Worm (Caenorhabditis elegans): ENCODE data around the gene glb-25.

glb-25 gene

DNA sequence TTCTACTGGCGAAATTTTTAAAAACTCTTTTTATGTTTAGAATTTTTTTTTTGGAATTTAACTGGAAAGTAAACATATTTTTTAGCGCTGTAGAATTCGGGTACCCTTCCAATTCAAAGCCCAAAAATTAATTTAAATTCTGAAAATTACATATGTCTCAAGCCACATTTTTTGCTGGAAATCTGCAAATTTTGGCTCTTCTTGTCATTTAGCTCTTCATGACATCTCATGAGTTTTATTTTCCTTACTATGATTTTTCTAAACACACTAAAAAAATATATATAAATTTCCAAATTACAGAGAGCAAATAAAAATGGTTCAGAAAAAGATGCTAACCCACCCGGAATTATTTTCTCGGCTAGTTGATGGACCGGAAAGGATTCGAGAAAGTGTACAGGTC is 31.2 kb downstream of the glb-25 start, which contains the start of gene acs-3:
TSS of gene acs-3 (plus strand) at position 301 of the 400 bp plus-strand sequence.
- TF ChIP-seq B0310.2 (tag; optimal IDR thresholded peaks at IDR 0.05) (no peak), ama-1 (optimal IDR thresholded peaks at IDR 0.05) (no peak), hmg-4 (GFP tag; optimal IDR thresholded peaks at IDR 0.05) (no peak), scrt-1 (GFP tag; IDR thresholded peaks at IDR 0.05) (no peak), ets-7 (tag; optimal IDR thresholded peaks at IDR 0.05) (no peak), sea-1 (GFP tag; conservative IDR thresholded peaks at IDR 0.05) (no peak), aly-1 (tag; optimal IDR thresholded peaks at IDR 0.05) (no peak), hmbx-1 (tag; optimal IDR thresholded peaks at IDR 0.05) (no peak)

DNA sequence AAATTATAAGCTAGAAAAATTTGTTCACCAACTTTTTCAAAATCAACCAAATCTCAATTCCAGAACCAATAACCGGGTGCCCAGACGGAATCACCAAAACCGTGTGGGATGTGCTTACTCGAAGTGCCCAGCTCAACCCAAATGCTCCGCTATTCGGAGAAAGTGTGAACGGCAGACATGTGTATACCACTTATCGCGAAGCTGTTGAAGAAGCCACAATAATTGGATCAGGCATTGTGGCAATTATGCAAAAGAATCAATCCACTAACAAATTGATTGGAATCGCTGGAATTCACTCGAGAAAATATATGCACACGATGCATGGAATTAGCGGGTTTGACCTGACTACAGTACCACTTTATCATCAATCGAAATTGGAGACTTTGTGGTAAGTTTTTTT is 31.6 kb downstream of the glb-25 start:
- TF ChIP-seq hnd-1 (tag; optimal IDR thresholded peaks at IDR 0.05), result no peak
- TF ChIP-seq tbx-11 (GFP tag; IDR thresholded peaks at IDR 0.05), result no peak
- no peak for TF ChIP-seq hmbx-1 (tag; optimal IDR thresholded peaks at IDR 0.05)
- no peak for TF ChIP-seq sea-1 (GFP tag; conservative IDR thresholded peaks at IDR 0.05)

DNA sequence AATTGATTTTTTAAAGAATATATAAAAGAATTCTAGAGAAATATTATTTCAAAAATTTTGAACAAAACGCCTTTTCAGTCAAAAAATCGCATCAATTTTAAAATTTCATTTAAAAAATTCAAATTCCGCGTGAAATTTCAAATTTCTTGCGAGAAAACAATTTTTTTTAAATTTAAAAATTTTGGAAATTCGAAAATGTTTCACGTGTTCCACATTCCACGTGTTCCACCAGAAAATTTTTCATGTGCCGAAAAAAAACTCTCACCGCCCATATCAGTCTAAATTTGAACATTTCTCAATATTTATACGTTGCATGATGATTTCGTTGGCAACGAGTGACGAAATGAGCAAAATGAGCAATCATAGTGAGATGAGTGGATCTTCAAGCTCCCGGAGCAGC is 37.0 kb downstream of the glb-25 start, which contains the start of gene fbxa-201:
TSS of gene fbxa-201 (plus strand) at position 301 of the 400 bp plus-strand sequence.
- TF ChIP-seq ceh-13 (GFP tag; optimal IDR thresholded peaks at IDR 0.05), result no peak
- TF ChIP-seq F13C5.2 (tag; optimal IDR thresholded peaks at IDR 0.05), result no peak
- TF ChIP-seq sea-1 (GFP tag; conservative IDR thresholded peaks at IDR 0.05), result no peak
- no peak for TF ChIP-seq scrt-1 (GFP tag; IDR thresholded peaks at IDR 0.05)
- no peak for TF ChIP-seq flt-1 (GFP tag; IDR thresholded peaks at IDR 0.05)
- no peak for TF ChIP-seq pes-1 (GFP tag; IDR thresholded peaks at IDR 0.05)
- TF ChIP-seq hmbx-1 (tag; optimal IDR thresholded peaks at IDR 0.05), result no peak
- TF ChIP-seq hnd-1 (tag; optimal IDR thresholded peaks at IDR 0.05), result no peak
- no peak for TF ChIP-seq ama-1 (optimal IDR thresholded peaks at IDR 0.05)
- TF ChIP-seq tra-4 (tag; optimal IDR thresholded peaks at IDR 0.05), result no peak
- TF ChIP-seq B0310.2 (tag; optimal IDR thresholded peaks at IDR 0.05), result no peak

DNA sequence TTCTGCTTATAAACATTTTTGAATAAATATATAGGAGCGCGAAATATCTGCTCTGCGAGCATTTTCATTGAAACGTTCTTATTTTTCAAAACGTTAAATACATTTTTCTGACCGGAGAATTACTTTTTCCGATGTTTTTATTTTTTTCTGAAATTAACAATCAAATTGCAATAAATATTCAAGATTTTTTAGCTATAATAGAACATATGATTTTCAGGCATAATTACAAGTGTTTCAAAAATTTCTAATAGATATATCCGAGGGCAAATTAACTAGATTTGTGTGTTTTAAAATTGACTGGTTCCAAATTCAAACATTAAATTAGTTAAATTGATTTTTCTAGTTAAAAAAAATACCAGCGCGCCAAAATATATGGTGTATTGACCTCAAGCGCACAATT is 40.9 kb downstream of the glb-25 start, which contains the start of gene T08B1.4:
TSS of gene T08B1.4 (plus strand) at position 301 of the 400 bp plus-strand sequence.
- no peak for TF ChIP-seq tra-4 (tag; optimal IDR thresholded peaks at IDR 0.05)
- TF ChIP-seq flt-1 (GFP tag; IDR thresholded peaks at IDR 0.05), result no peak
- TF ChIP-seq hmg-4 (GFP tag; optimal IDR thresholded peaks at IDR 0.05), result no peak
- no peak for TF ChIP-seq B0310.2 (tag; optimal IDR thresholded peaks at IDR 0.05)
- TF ChIP-seq tbx-11 (GFP tag; IDR thresholded peaks at IDR 0.05), result no peak
- no peak for TF ChIP-seq ets-7 (tag; optimal IDR thresholded peaks at IDR 0.05)
- TF ChIP-seq hmbx-1 (tag; optimal IDR thresholded peaks at IDR 0.05), result no peak
- no peak for TF ChIP-seq ama-1 (optimal IDR thresholded peaks at IDR 0.05)
- TF ChIP-seq sea-1 (GFP tag; conservative IDR thresholded peaks at IDR 0.05), result no peak
- TF ChIP-seq scrt-1 (GFP tag; IDR thresholded peaks at IDR 0.05), result no peak
- no peak for TF ChIP-seq pes-1 (GFP tag; IDR thresholded peaks at IDR 0.05)

DNA sequence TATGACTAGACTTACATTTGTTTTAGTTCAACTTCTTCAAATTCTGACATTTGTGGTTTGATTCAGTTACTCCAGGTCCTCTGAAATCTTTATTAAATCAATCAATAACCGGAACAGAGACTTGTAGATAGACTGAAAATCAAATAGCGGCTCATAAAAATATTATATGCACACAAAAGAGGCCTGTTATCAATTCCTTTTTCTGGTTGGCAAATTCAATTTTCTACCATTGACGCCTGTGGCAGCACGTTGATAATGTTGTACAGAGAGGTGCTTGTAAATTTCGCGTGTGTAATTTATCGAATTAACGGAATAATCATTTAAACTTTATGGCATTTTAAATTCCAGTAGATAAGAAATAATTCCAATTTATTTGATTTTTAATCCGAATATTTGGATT is 48.9 kb downstream of the glb-25 start, which contains the start of gene T08B1.1:
TSS of gene T08B1.1 (minus strand) at position 92 of the 400 bp plus-strand sequence.
- TF ChIP-seq ama-1 (optimal IDR thresholded peaks at IDR 0.05) (no peak), aly-1 (tag; optimal IDR thresholded peaks at IDR 0.05) (no peak), tbx-11 (GFP tag; IDR thresholded peaks at IDR 0.05) (no peak)

DNA sequence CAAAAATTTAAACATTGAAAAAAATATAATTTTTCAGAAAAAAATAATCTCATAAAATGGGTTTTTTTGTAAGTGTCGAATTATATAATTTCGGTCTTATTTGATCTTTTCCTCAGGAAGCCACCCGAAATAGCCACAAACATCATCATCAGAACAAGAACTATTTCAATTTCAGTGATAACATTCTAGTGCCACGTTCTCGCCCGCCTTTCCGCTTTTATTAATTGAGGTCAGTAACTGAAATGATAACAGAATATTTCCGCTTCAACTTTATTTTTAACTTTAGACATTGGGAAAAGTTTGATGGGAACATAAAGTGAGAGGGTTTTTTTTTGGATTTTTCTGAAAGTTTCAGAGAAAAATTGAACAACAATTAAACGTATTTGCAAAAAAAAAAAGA is 51.2 kb downstream of the glb-25 start:
- TF ChIP-seq tbx-11 (GFP tag; IDR thresholded peaks at IDR 0.05) (no peak), F13C5.2 (tag; optimal IDR thresholded peaks at IDR 0.05) (no peak), hmbx-1 (tag; optimal IDR thresholded peaks at IDR 0.05) (no peak), flt-1 (GFP tag; IDR thresholded peaks at IDR 0.05) (no peak), pes-1 (GFP tag; IDR thresholded peaks at IDR 0.05) (no peak), sea-1 (GFP tag; conservative IDR thresholded peaks at IDR 0.05) (no peak), aly-1 (tag; optimal IDR thresholded peaks at IDR 0.05) (no peak), tra-4 (tag; optimal IDR thresholded peaks at IDR 0.05) (no peak), ets-7 (tag; optimal IDR thresholded peaks at IDR 0.05) (no peak), ama-1 (optimal IDR thresholded peaks at IDR 0.05) (no peak), hnd-1 (tag; optimal IDR thresholded peaks at IDR 0.05) (no peak), B0310.2 (tag; optimal IDR thresholded peaks at IDR 0.05) (no peak), ceh-36 (tag; optimal IDR thresholded peaks at IDR 0.05) (no peak), hmg-4 (GFP tag; optimal IDR thresholded peaks at IDR 0.05) (no peak), tbx-37 (GFP tag; conservative IDR thresholded peaks at IDR 0.05) (no peak), ceh-13 (GFP tag; optimal IDR thresholded peaks at IDR 0.05) (no peak)

DNA sequence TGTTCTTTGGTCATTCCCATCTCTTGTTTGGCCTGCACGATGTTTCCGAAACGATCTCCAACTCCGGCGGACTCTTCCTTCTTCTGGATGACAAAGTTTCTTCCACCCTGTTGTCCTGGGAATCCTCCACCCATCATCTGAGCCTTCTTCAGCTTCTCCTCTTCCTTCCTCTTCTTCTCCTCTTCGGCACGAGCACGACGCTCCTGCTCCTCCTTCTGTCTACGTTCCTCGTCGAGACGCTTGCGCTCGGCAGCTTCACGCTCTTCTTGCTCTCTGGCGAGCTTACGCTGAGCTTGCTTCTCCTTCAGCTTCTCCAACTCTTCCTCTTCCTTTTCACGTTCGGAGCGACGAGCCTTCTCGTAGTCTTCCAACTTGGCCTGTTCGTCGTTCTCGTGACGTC is 53.3 kb downstream of the glb-25 start:
- TF ChIP-seq flt-1 (GFP tag; IDR thresholded peaks at IDR 0.05), result no peak
- TF ChIP-seq tra-4 (tag; optimal IDR thresholded peaks at IDR 0.05), result no peak
- TF ChIP-seq ama-1 (optimal IDR thresholded peaks at IDR 0.05), result no peak
- no peak for TF ChIP-seq pes-1 (GFP tag; IDR thresholded peaks at IDR 0.05)
- no peak for TF ChIP-seq tbx-37 (GFP tag; conservative IDR thresholded peaks at IDR 0.05)
- TF ChIP-seq ceh-13 (GFP tag; optimal IDR thresholded peaks at IDR 0.05), result no peak
- no peak for TF ChIP-seq ceh-36 (tag; optimal IDR thresholded peaks at IDR 0.05)
- TF ChIP-seq sea-1 (GFP tag; conservative IDR thresholded peaks at IDR 0.05), result no peak
- no peak for TF ChIP-seq F13C5.2 (tag; optimal IDR thresholded peaks at IDR 0.05)
- TF ChIP-seq B0310.2 (tag; optimal IDR thresholded peaks at IDR 0.05), result no peak
- TF ChIP-seq tbx-11 (GFP tag; IDR thresholded peaks at IDR 0.05), result no peak

DNA sequence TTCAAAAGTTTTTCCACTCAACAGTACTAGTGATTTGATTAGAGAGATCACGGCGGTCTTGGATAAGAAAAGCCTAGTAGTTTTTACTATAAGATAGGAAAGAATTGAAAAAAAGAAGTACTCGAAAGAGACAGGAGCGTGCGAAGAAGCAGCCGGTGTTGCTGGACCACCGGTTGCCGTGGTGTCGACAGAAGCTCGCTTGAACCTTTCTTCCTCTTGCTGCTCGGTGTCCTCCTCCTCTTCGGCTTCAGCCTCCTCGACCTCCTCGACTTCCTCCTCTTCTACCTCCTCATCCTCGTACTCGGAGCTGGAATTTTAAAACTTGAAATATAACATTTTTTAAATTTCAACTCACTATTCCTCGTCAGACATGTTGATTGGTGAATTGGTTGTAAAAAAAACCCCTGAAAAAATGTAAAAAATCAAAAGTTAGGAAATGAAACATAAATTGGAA is 54.5 kb downstream of the glb-25 start, which contains the start of gene tnt-4:
TSS of gene tnt-4 (minus strand) at position 404 of the 454 bp plus-strand sequence.
- TF ChIP-seq pes-1 (GFP tag; IDR thresholded peaks at IDR 0.05), result no peak
- no peak for TF ChIP-seq sea-1 (GFP tag; conservative IDR thresholded peaks at IDR 0.05)
- no peak for TF ChIP-seq ceh-13 (GFP tag; optimal IDR thresholded peaks at IDR 0.05)
- no peak for TF ChIP-seq tbx-11 (GFP tag; IDR thresholded peaks at IDR 0.05)
- TF ChIP-seq flt-1 (GFP tag; IDR thresholded peaks at IDR 0.05), result no peak
- TF ChIP-seq B0310.2 (tag; optimal IDR thresholded peaks at IDR 0.05), result no peak
- no peak for TF ChIP-seq ets-7 (tag; optimal IDR thresholded peaks at IDR 0.05)
- no peak for TF ChIP-seq aly-1 (tag; optimal IDR thresholded peaks at IDR 0.05)
- no peak for TF ChIP-seq tbx-37 (GFP tag; conservative IDR thresholded peaks at IDR 0.05)
- no peak for TF ChIP-seq tra-4 (tag; optimal IDR thresholded peaks at IDR 0.05)
- TF ChIP-seq hmbx-1 (tag; optimal IDR thresholded peaks at IDR 0.05), result no peak
- TF ChIP-seq F13C5.2 (tag; optimal IDR thresholded peaks at IDR 0.05), result no peak
- no peak for TF ChIP-seq ceh-36 (tag; optimal IDR thresholded peaks at IDR 0.05)
- TF ChIP-seq ama-1 (optimal IDR thresholded peaks at IDR 0.05), result no peak
- TF ChIP-seq scrt-1 (GFP tag; IDR thresholded peaks at IDR 0.05), result no peak
- TF ChIP-seq hmg-4 (GFP tag; optimal IDR thresholded peaks at IDR 0.05), result no peak
- no peak for TF ChIP-seq hnd-1 (tag; optimal IDR thresholded peaks at IDR 0.05)

Data from whole organism, early embryonic.